Fruit fly (Drosophila melanogaster): ENCODE measurements around the gene Nbr.

The Nbr gene

DNA sequence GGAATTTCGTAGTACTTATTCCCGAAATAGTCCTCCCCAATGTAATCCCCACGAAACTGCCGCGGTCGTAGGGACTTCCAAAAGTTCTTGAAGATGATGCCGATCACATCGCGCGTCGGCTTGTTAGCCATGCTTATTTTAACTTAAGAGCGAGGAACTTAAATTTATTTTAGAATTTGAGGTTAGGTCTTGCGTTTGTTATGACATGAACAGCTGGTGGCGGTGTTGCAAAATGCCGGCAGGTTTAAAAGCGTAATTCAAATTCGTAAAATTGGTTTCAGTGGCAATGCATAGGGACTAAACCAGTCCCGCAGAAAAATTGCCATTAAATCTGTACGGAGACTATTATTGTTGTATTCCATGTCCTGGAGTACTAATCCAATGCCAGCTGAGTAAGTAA, 3.5 kb upstream of the Nbr start (continued):
- TF ChIP-seq CG13424 (tag; optimal IDR thresholded peaks at IDR 0.05) (no peak), CG17829 (tag; optimal IDR thresholded peaks at IDR 0.05) (no peak), CG17802 (tag; optimal IDR thresholded peaks at IDR 0.05) (no peak), Abd-B (GFP tag; optimal IDR thresholded peaks at IDR 0.05) (no peak), CG14710 (tag; optimal IDR thresholded peaks at IDR 0.05) (peak; percentile 8), sc (optimal IDR thresholded peaks at IDR 0.05) (no peak), sc (GFP tag; optimal IDR thresholded peaks at IDR 0.05) (no peak), Ptx1 (GFP tag; IDR thresholded peaks at IDR 0.05) (no peak), CG1529 (GFP tag; optimal IDR thresholded peaks at IDR 0.05) (no peak), CG6689 (GFP tag; IDR thresholded peaks at IDR 0.05) (no peak), CG12219 (GFP tag; optimal IDR thresholded peaks at IDR 0.05) (no peak), CG16815 (GFP tag; optimal IDR thresholded peaks at IDR 0.05) (no peak), ems (GFP tag; optimal IDR thresholded peaks at IDR 0.05) (no peak), CG10321 (GFP tag; IDR thresholded peaks at IDR 0.05) (no peak), NK7.1 (GFP tag; optimal IDR thresholded peaks at IDR 0.05) (no peak), tup (GFP tag; optimal IDR thresholded peaks at IDR 0.05) (no peak), Asciz (GFP tag; optimal IDR thresholded peaks at IDR 0.05) (no peak), gsb (GFP tag; IDR thresholded peaks at IDR 0.05) (no peak), ERR (GFP tag; optimal IDR thresholded peaks at IDR 0.05) (no peak), HLH4C (GFP tag; IDR thresholded peaks at IDR 0.05; ENCODE audit: partially characterized antibody) (no peak), klu (GFP tag; IDR thresholded peaks at IDR 0.05) (no peak), HLHmδ (GFP tag; optimal IDR thresholded peaks at IDR 0.05) (no peak), CG17361 (GFP tag; IDR thresholded peaks at IDR 0.05) (no peak), HLH54F (GFP tag; optimal IDR thresholded peaks at IDR 0.05) (peak; percentile 10), CG33557 (GFP tag; optimal IDR thresholded peaks at IDR 0.05) (no peak), Hr51 (GFP tag; optimal IDR thresholded peaks at IDR 0.05) (no peak), CG12659 (GFP tag; optimal IDR thresholded peaks at IDR 0.05) (peak; percentile 21), CG9932 (GFP tag; IDR thresholded peaks at IDR 0.05) (0 out of 2 replicates have a peak, but pooled peaks have one; percentile 8), tgo (GFP tag; IDR thresholded peaks at IDR 0.05) (no peak), bsh (GFP tag; optimal IDR thresholded peaks at IDR 0.05) (no peak), CG17328 (GFP tag; IDR thresholded peaks at IDR 0.05) (0 out of 2 replicates have a peak, but pooled peaks have one; percentile 5), vfl (GFP tag; optimal IDR thresholded peaks at IDR 0.05) (no peak), ro (GFP tag; IDR thresholded peaks at IDR 0.05) (no peak), fd102C (GFP tag; optimal IDR thresholded peaks at IDR 0.05) (no peak), chn (GFP tag; optimal IDR thresholded peaks at IDR 0.05) (no peak), Hr39 (optimal IDR thresholded peaks at IDR 0.05) (no peak), CG7372 (GFP tag; IDR thresholded peaks at IDR 0.05) (no peak), sisA (GFP tag; IDR thresholded peaks at IDR 0.05) (no peak), Eip74EF (GFP tag; optimal IDR thresholded peaks at IDR 0.05) (no peak), CG10565 (GFP tag; optimal IDR thresholded peaks at IDR 0.05) (no peak), CG4707 (GFP tag; optimal IDR thresholded peaks at IDR 0.05) (no peak), lbe (GFP tag; optimal IDR thresholded peaks at IDR 0.05) (no peak), chif (GFP tag; optimal IDR thresholded peaks at IDR 0.05) (no peak), gsb-n (tag; optimal IDR thresholded peaks at IDR 0.05) (no peak), inv (GFP tag; IDR thresholded peaks at IDR 0.05; ENCODE audit: partially characterized antibody) (no peak), CG15696 (tag; optimal IDR thresholded peaks at IDR 0.05) (no peak), odd (GFP tag; optimal IDR thresholded peaks at IDR 0.05) (no peak), CG10209 (GFP tag; optimal IDR thresholded peaks at IDR 0.05) (no peak), BEAF-32 (GFP tag; optimal IDR thresholded peaks at IDR 0.05) (peak; percentile 18), z (GFP tag; IDR thresholded peaks at IDR 0.05) (no peak), CG16813 (GFP tag; IDR thresholded peaks at IDR 0.05; ENCODE audit: partially characterized antibody) (no peak)
